Fruit fly (Drosophila melanogaster) whole organism, embryonic: Measurements from ENCODE around the gene B-H1.

Source experiments
- Aef1 ChIP-seq: fragments of 200-800 bp; sonication (Bioruptor generic); IDR thresholded peaks from 3 replicates; pipeline ENCODE4 v1.3.6; 2022; ENCODE audit warnings: missing biosample characterization, missing genetic modification characterization
- Bdp1 ChIP-seq: fragments of 200-800 bp; sonication (Bioruptor generic); optimal IDR thresholded peaks from 3 replicates; lab custom pipeline; 2016; ENCODE audit warnings: missing biosample characterization, missing genetic modification characterization
- CG13296 ChIP-seq: fragments of 200-800 bp; sonication (Bioruptor generic); optimal IDR thresholded peaks from 3 replicates; lab custom pipeline; 2018; ENCODE audit warnings: missing biosample characterization, mild to moderate bottlenecking, missing genetic modification characterization
- CG13424 ChIP-seq: fragments of 200-800 bp; sonication (Bioruptor generic); optimal IDR thresholded peaks from 2 replicates; lab custom pipeline; 2019; ENCODE audit warnings: missing biosample characterization, mild to moderate bottlenecking, missing genetic modification characterization, moderate library complexity
- CG14860 ChIP-seq: fragments of 200-800 bp; sonication (Bioruptor generic); IDR thresholded peaks from 3 replicates; pipeline ENCODE4 v1.3.6; 2022; ENCODE audit warnings: missing biosample characterization, missing genetic modification characterization; ENCODE audit not compliant: partially characterized antibody
- CG15269 ChIP-seq: fragments of 200-800 bp; sonication (Bioruptor generic); optimal IDR thresholded peaks from 2 replicates; lab custom pipeline; 2018; ENCODE audit warnings: missing biosample characterization, mild to moderate bottlenecking, missing genetic modification characterization, moderate library complexity
- CG15601 ChIP-seq: fragments of 200-800 bp; sonication (Bioruptor generic); optimal IDR thresholded peaks from 3 replicates; lab custom pipeline; 2019; ENCODE audit warnings: missing biosample characterization, mild to moderate bottlenecking, missing genetic modification characterization, moderate library complexity
- CG1647 ChIP-seq: fragments of 200-800 bp; sonication (Bioruptor generic); optimal IDR thresholded peaks from 3 replicates; lab custom pipeline; 2016; ENCODE audit warnings: missing biosample characterization, missing genetic modification characterization
- CG16863 ChIP-seq: fragments of 200-800 bp; sonication (Bioruptor generic); optimal IDR thresholded peaks from 3 replicates; lab custom pipeline; 2016; ENCODE audit warnings: missing biosample characterization, missing genetic modification characterization
- CG17912 ChIP-seq: fragments of 200-800 bp; sonication (Bioruptor generic); optimal IDR thresholded peaks from 2 replicates; lab custom pipeline; 2018; ENCODE audit warnings: missing biosample characterization, mild to moderate bottlenecking, missing genetic modification characterization
- CG2116 ChIP-seq: fragments of 200-800 bp; sonication (Bioruptor generic); optimal IDR thresholded peaks from 3 replicates; lab custom pipeline; 2018; ENCODE audit warnings: missing biosample characterization, mild to moderate bottlenecking, missing genetic modification characterization
- CG3163 ChIP-seq: fragments of 200-800 bp; sonication (Bioruptor generic); optimal IDR thresholded peaks from 3 replicates; lab custom pipeline; 2016; ENCODE audit warnings: missing biosample characterization, missing genetic modification characterization
- CG3995 ChIP-seq: fragments of 200-800 bp; sonication (Bioruptor generic); optimal IDR thresholded peaks from 3 replicates; lab custom pipeline; 2016; ENCODE audit warnings: missing biosample characterization, missing genetic modification characterization
- CG4707 ChIP-seq: fragments of 200-800 bp; sonication (Bioruptor generic); optimal IDR thresholded peaks from 2 replicates; lab custom pipeline; 2018; ENCODE audit warnings: missing biosample characterization, mild to moderate bottlenecking, missing genetic modification characterization, moderate library complexity
- CG4854 ChIP-seq: fragments of 200-800 bp; sonication (Bioruptor generic); optimal IDR thresholded peaks from 2 replicates; lab custom pipeline; 2016; ENCODE audit warnings: missing biosample characterization, missing genetic modification characterization, inconsistent platforms
- CG6254 ChIP-seq: fragments of 200-800 bp; sonication (Bioruptor generic); optimal IDR thresholded peaks from 3 replicates; lab custom pipeline; 2017; ENCODE audit warnings: mild to moderate bottlenecking, missing biosample characterization, missing genetic modification reagents, missing genetic modification characterization
- CG6689 ChIP-seq: fragments of 200-800 bp; sonication (Bioruptor generic); IDR thresholded peaks from 2 replicates; pipeline ENCODE4 v1.3.6; 2022; ENCODE audit warnings: missing biosample characterization, missing genetic modification characterization
- CG6765 ChIP-seq: fragments of 200-800 bp; sonication (Bioruptor generic); optimal IDR thresholded peaks from 3 replicates; lab custom pipeline; 2017; ENCODE audit warnings: missing biosample characterization, mild to moderate bottlenecking, missing genetic modification characterization
- CG7839 ChIP-seq: fragments of 200-800 bp; sonication (Bioruptor generic); optimal IDR thresholded peaks from 3 replicates; lab custom pipeline; 2018; ENCODE audit warnings: missing biosample characterization, mild to moderate bottlenecking, missing genetic modification characterization, moderate library complexity
- CG8924 ChIP-seq: fragments of 200-800 bp; optimal IDR thresholded peaks from 3 replicates; lab custom pipeline; 2019; ENCODE audit warnings: missing biosample characterization, mild to moderate bottlenecking, missing genetic modification characterization, moderate library complexity
- CG9876 ChIP-seq: fragments of 200-800 bp; sonication (Bioruptor generic); optimal IDR thresholded peaks from 2 replicates; lab custom pipeline; 2016; ENCODE audit warnings: missing biosample characterization, missing genetic modification characterization
- Dp ChIP-seq: fragments of 200-800 bp; sonication (Bioruptor generic); optimal IDR thresholded peaks from 2 replicates; lab custom pipeline; 2018; ENCODE audit warnings: missing biosample characterization, mild to moderate bottlenecking, missing genetic modification characterization, moderate library complexity
- Hand ChIP-seq: fragments of 200-800 bp; sonication (Bioruptor generic); optimal IDR thresholded peaks from 2 replicates; lab custom pipeline; 2017; ENCODE audit warnings: mild to moderate bottlenecking, missing biosample characterization, missing genetic modification reagents, missing genetic modification characterization
- Nf-YB ChIP-seq: fragments of 200-800 bp; sonication (Bioruptor generic); optimal IDR thresholded peaks from 3 replicates; lab custom pipeline; 2019; ENCODE audit warnings: missing biosample characterization, mild to moderate bottlenecking, missing genetic modification characterization, moderate library complexity
- PHDP ChIP-seq: fragments of 200-800 bp; sonication (Bioruptor generic); optimal IDR thresholded peaks from 3 replicates; lab custom pipeline; 2018; ENCODE audit warnings: missing biosample characterization, mild to moderate bottlenecking, missing genetic modification characterization, moderate library complexity
- Ptx1 ChIP-seq: fragments of 200-800 bp; sonication (Bioruptor generic); IDR thresholded peaks from 2 replicates; pipeline ENCODE4 v1.3.6; 2022; ENCODE audit warnings: missing biosample characterization, missing genetic modification characterization
- Sry-β ChIP-seq: fragments of 200-800 bp; sonication (Bioruptor generic); optimal IDR thresholded peaks from 2 replicates; lab custom pipeline; 2018; ENCODE audit warnings: missing biosample characterization, mild to moderate bottlenecking, missing genetic modification characterization, moderate library complexity
- Xrp1 ChIP-seq: fragments of 200-800 bp; sonication (Bioruptor generic); IDR thresholded peaks from 2 replicates; pipeline ENCODE4 v1.3.6; 2022; ENCODE audit warnings: missing biosample characterization, missing genetic modification characterization
- YL-1 ChIP-seq: fragments of 200-800 bp; sonication (Bioruptor generic); optimal IDR thresholded peaks from 3 replicates; lab custom pipeline; 2017; ENCODE audit warnings: missing biosample characterization, mild to moderate bottlenecking, missing genetic modification characterization
- ap ChIP-seq: fragments of 200-800 bp; sonication (Bioruptor generic); IDR thresholded peaks from 2 replicates; pipeline ENCODE4 v1.3.6; 2022; ENCODE audit warnings: missing biosample characterization, missing genetic modification characterization
- bigmax ChIP-seq: fragments of 200-800 bp; sonication (Bioruptor generic); optimal IDR thresholded peaks from 2 replicates; lab custom pipeline; 2018; ENCODE audit warnings: missing biosample characterization, mild to moderate bottlenecking, missing genetic modification characterization
- cas ChIP-seq: fragments of 200-800 bp; sonication (Bioruptor generic); IDR thresholded peaks from 2 replicates; pipeline ENCODE4 v1.3.6; 2022; ENCODE audit warnings: missing biosample characterization, missing genetic modification characterization
- chif ChIP-seq, 2 experiments: fragments of 200-800 bp; sonication (Bioruptor generic); optimal IDR thresholded peaks; 3 replicates each; lab custom pipeline; 2016; ENCODE audit warnings: missing biosample characterization in 2 of 2, missing genetic modification characterization in 2 of 2
- crol ChIP-seq: fragments of 200-800 bp; sonication (Bioruptor generic); IDR thresholded peaks from 2 replicates; pipeline ENCODE4 v1.3.6; 2022; ENCODE audit warnings: missing biosample characterization, missing genetic modification characterization
- dmrt99B ChIP-seq: fragments of 200-800 bp; sonication (Bioruptor generic); optimal IDR thresholded peaks from 2 replicates; lab custom pipeline; 2018; ENCODE audit warnings: missing biosample characterization, mild to moderate bottlenecking, missing genetic modification characterization, moderate library complexity
- ems ChIP-seq: fragments of 200-800 bp; sonication (Bioruptor generic); optimal IDR thresholded peaks from 3 replicates; lab custom pipeline; 2016; ENCODE audit warnings: missing biosample characterization, missing genetic modification characterization
- fd102C ChIP-seq: fragments of 200-800 bp; sonication (Bioruptor generic); optimal IDR thresholded peaks from 2 replicates; lab custom pipeline; 2018; ENCODE audit warnings: missing biosample characterization, mild to moderate bottlenecking, missing genetic modification characterization, moderate library complexity
- gsb-n ChIP-seq: fragments of 200-800 bp; sonication (Bioruptor generic); optimal IDR thresholded peaks from 3 replicates; lab custom pipeline; 2018; ENCODE audit warnings: missing biosample characterization, mild to moderate bottlenecking, missing genetic modification characterization
- hb ChIP-seq: fragments of 200-800 bp; sonication (Bioruptor generic); IDR thresholded peaks from 3 replicates; pipeline ENCODE4 v1.3.6; 2022; ENCODE audit warnings: missing biosample characterization, missing genetic modification characterization; ENCODE audit not compliant: partially characterized antibody
- hbn ChIP-seq: fragments of 200-800 bp; sonication (Bioruptor generic); IDR thresholded peaks from 2 replicates; pipeline ENCODE4 v1.3.6; 2022; ENCODE audit warnings: missing biosample characterization, missing genetic modification characterization; ENCODE audit not compliant: partially characterized antibody
- kay ChIP-seq: fragments of 200-800 bp; sonication (Bioruptor generic); optimal IDR thresholded peaks from 2 replicates; lab custom pipeline; 2016; ENCODE audit warnings: missing biosample characterization, missing genetic modification characterization
- oc ChIP-seq: fragments of 200-800 bp; sonication (Bioruptor generic); optimal IDR thresholded peaks from 2 replicates; lab custom pipeline; 2018; ENCODE audit warnings: missing biosample characterization, mild to moderate bottlenecking, missing genetic modification characterization, moderate library complexity
- phol ChIP-seq: fragments of 200-800 bp; sonication (Bioruptor generic); optimal IDR thresholded peaks from 3 replicates; lab custom pipeline; 2018; ENCODE audit warnings: missing biosample characterization, mild to moderate bottlenecking, missing genetic modification characterization, moderate library complexity
- run ChIP-seq: fragments of 200-800 bp; sonication (Bioruptor generic); optimal IDR thresholded peaks from 3 replicates; lab custom pipeline; 2018; ENCODE audit warnings: missing biosample characterization, mild to moderate bottlenecking, missing genetic modification characterization
- sens-2 ChIP-seq: fragments of 200-800 bp; sonication (Bioruptor generic); IDR thresholded peaks from 2 replicates; pipeline ENCODE4 v1.3.6; 2022; ENCODE audit warnings: missing biosample characterization, missing genetic modification characterization
- sim ChIP-seq: fragments of 200-800 bp; sonication (Bioruptor generic); IDR thresholded peaks from 2 replicates; pipeline ENCODE4 v1.3.6; 2022; ENCODE audit warnings: missing biosample characterization, missing genetic modification characterization
- sima ChIP-seq: fragments of 200-800 bp; sonication (Bioruptor generic); optimal IDR thresholded peaks from 2 replicates; lab custom pipeline; 2016; ENCODE audit warnings: missing biosample characterization, missing genetic modification characterization
- slbo ChIP-seq: fragments of 200-800 bp; sonication (Bioruptor generic); IDR thresholded peaks from 2 replicates; pipeline ENCODE4 v1.3.6; 2022; ENCODE audit warnings: missing biosample characterization, missing genetic modification characterization
- tna ChIP-seq: fragments of 200-800 bp; sonication (Bioruptor generic); IDR thresholded peaks from 2 replicates; pipeline ENCODE4 v1.3.6; 2022; ENCODE audit warnings: missing biosample characterization, missing genetic modification characterization; ENCODE audit not compliant: partially characterized antibody
- wdn ChIP-seq: fragments of 200-800 bp; sonication (Bioruptor generic); IDR thresholded peaks from 2 replicates; pipeline ENCODE4 v1.3.6; 2022; ENCODE audit warnings: missing biosample characterization, missing genetic modification characterization

The B-H1 gene

DNA sequence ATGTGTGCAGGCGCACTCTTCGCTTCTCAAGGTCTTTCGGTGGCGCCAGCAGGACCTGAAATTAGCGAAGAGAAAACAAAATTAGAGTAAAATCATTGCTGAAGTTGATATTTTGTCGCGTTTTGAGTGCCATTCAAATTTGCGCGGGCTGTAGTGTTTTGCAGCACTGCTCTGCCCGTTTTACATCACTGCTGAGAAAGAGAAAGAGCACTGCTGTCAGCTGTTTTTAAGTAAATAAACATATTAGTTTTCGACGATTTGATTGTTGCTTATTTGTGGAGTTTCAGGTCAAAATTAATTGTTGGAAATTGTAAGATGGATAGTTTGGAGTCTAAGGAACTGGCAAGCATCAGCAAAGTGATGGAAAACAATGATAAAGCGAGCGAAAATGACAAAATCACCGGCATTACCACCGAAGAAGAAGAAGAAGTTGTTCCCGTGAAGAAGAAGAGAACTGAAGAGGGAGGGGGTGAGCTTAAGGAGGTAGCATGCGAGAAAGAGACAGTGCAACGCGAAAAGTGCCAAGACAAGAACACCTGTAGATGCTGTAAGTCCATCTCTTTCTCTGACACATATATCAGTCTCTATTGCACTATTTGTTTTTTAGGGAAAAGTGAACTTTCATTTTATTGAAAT lies 26.1 kb downstream of the B-H1 start, which contains the start of gene ENGase (continued):
- TF ChIP-seq Hand (GFP tag; lab: Kevin White, UChicago), result no peak
- TF ChIP-seq CG15601 (tag; lab: Kevin White, UChicago), result no peak
- no peak for TF ChIP-seq Nf-YB (GFP tag; lab: Kevin White, UChicago)
- no peak for TF ChIP-seq hb
- no peak for TF ChIP-seq sima (GFP tag; lab: Kevin White, UChicago)
- no peak for TF ChIP-seq ap (GFP tag; lab: Robert Waterston, UW)
- no peak for TF ChIP-seq Bdp1 (GFP tag; lab: Kevin White, UChicago)
- TF ChIP-seq Ptx1 (GFP tag; lab: Robert Waterston, UW), result no peak
- no peak for TF ChIP-seq sens-2 (GFP tag; lab: Robert Waterston, UW)
- no peak for TF ChIP-seq CG3995 (GFP tag; lab: Kevin White, UChicago)
- no peak for TF ChIP-seq CG6689
- TF ChIP-seq CG4707 (GFP tag; lab: Kevin White, UChicago), result no peak
- no peak for TF ChIP-seq CG9876 (GFP tag; lab: Kevin White, UChicago)
- TF ChIP-seq Xrp1 (GFP tag; lab: Robert Waterston, UW), result no peak
- TF ChIP-seq hbn (GFP tag; lab: Robert Waterston, UW), result no peak
- TF ChIP-seq CG14860, result no peak
- no peak for TF ChIP-seq fd102C (GFP tag; lab: Kevin White, UChicago)
- no peak for TF ChIP-seq chif (GFP tag; optimal IDR thresholded peaks at IDR 0.05; lab: Kevin White, UChicago)
- no peak for TF ChIP-seq CG3163 (GFP tag; lab: Kevin White, UChicago)
- TF ChIP-seq CG8924, result peak; percentile 8
- no peak for TF ChIP-seq tna (GFP tag; lab: Robert Waterston, UW)
- TF ChIP-seq CG15269 (tag; lab: Kevin White, UChicago), result no peak
- no peak for TF ChIP-seq oc (tag; lab: Kevin White, UChicago)
- TF ChIP-seq phol, result no peak
- no peak for TF ChIP-seq Sry-β (GFP tag; lab: Kevin White, UChicago)
- no peak for TF ChIP-seq bigmax (GFP tag; lab: Kevin White, UChicago)
- TF ChIP-seq CG4854 (GFP tag; lab: Kevin White, UChicago), result no peak
- no peak for TF ChIP-seq wdn (GFP tag; lab: Robert Waterston, UW)
- TF ChIP-seq dmrt99B (tag; lab: Kevin White, UChicago), result no peak
- TF ChIP-seq CG17912 (GFP tag; lab: Kevin White, UChicago), result no peak
- TF ChIP-seq Aef1 (GFP tag; lab: Robert Waterston, UW), result no peak
- peak; percentile 83 for TF ChIP-seq Dp (GFP tag; lab: Kevin White, UChicago)
- peak; percentile 5 for TF ChIP-seq CG2116
- TF ChIP-seq kay (GFP tag; lab: Kevin White, UChicago), result no peak
- no peak for TF ChIP-seq CG6254 (GFP tag; lab: Kevin White, UChicago)
- no peak for TF ChIP-seq CG16863 (GFP tag; lab: Kevin White, UChicago)
- TF ChIP-seq PHDP (tag; lab: Kevin White, UChicago), result no peak
- no peak for TF ChIP-seq ems (GFP tag; lab: Kevin White, UChicago)
- TF ChIP-seq CG7839 (tag; lab: Kevin White, UChicago), result no peak
- TF ChIP-seq gsb-n (tag; lab: Kevin White, UChicago), result no peak
- no peak for TF ChIP-seq run
- no peak for TF ChIP-seq CG13296
- no peak for TF ChIP-seq CG1647 (GFP tag; lab: Kevin White, UChicago)
- TF ChIP-seq cas (GFP tag; lab: Robert Waterston, UW), result no peak
- TF ChIP-seq CG6765, result no peak
- no peak for TF ChIP-seq CG13424 (tag; lab: Kevin White, UChicago)
- peak; percentile 52 for TF ChIP-seq slbo (GFP tag; lab: Robert Waterston, UW)
- no peak for TF ChIP-seq sim
- no peak for TF ChIP-seq YL-1 (GFP tag; lab: Kevin White, UChicago)
- peak; percentile 67 for TF ChIP-seq crol
